Fruit fly (Drosophila melanogaster) whole organism, wandering third instar larva: ENCODE results near the gene Gr68a.

Source experiments
- CG9705 ChIP-seq: fragments of 200-800 bp; sonication (Bioruptor generic); optimal IDR thresholded peaks from 2 replicates; lab custom pipeline; 2018; ENCODE audit warnings: missing biosample characterization, mild to moderate bottlenecking, missing genetic modification characterization
- Dfd ChIP-seq: fragments of >200 bp; optimal IDR thresholded peaks from 2 replicates; lab custom pipeline; 2017; ENCODE audit warnings: missing biosample characterization, missing genetic modification characterization
- Hr78 ChIP-seq: fragments of >200 bp; optimal IDR thresholded peaks from 2 replicates; lab custom pipeline; 2017; ENCODE audit warnings: missing biosample characterization, missing genetic modification characterization
- Hr83 ChIP-seq: fragments of 200-300 bp; sonication (Bioruptor generic); optimal IDR thresholded peaks from 2 replicates; lab custom pipeline; 2016; ENCODE audit warnings: missing biosample characterization, mild to moderate bottlenecking, missing genetic modification characterization, moderate library complexity; ENCODE audit not compliant: poor library complexity, severe bottlenecking
- Mio ChIP-seq: sonication (Bioruptor generic); optimal IDR thresholded peaks from 2 replicates; lab custom pipeline; 2016; ENCODE audit warnings: missing biosample characterization, missing genetic modification characterization
- Myc ChIP-seq: fragments of >200 bp; optimal IDR thresholded peaks from 2 replicates; lab custom pipeline; 2017
- br ChIP-seq: fragments of 200-800 bp; sonication (Bioruptor generic); optimal IDR thresholded peaks from 2 replicates; lab custom pipeline; 2016; ENCODE audit warnings: missing biosample characterization, missing genetic modification characterization
- ey ChIP-seq: fragments of 200-800 bp; sonication (Bioruptor generic); optimal IDR thresholded peaks from 2 replicates; lab custom pipeline; 2016; ENCODE audit warnings: missing biosample characterization, missing genetic modification characterization
- foxo ChIP-seq, 2 experiments: fragments of 200-800 bp; sonication (Bioruptor generic); optimal IDR thresholded peaks; 2 replicates in 1 of 2; 3 replicates in 1 of 2; lab custom pipeline; 2016 to 2017; ENCODE audit warnings: missing biosample characterization in 2 of 2, missing genetic modification characterization in 2 of 2
- pan ChIP-seq: fragments of >200 bp; optimal IDR thresholded peaks from 2 replicates; lab custom pipeline; 2017
- tai ChIP-seq: sonication (Bioruptor generic); optimal IDR thresholded peaks from 2 replicates; lab custom pipeline; 2016; ENCODE audit warnings: missing biosample characterization, missing genetic modification characterization
- usp ChIP-seq: fragments of >200 bp; optimal IDR thresholded peaks from 2 replicates; lab custom pipeline; 2017; ENCODE audit warnings: missing biosample characterization, missing genetic modification characterization
- woc ChIP-seq: sonication (Bioruptor generic); optimal IDR thresholded peaks from 2 replicates; lab custom pipeline; 2016; ENCODE audit warnings: missing biosample characterization, mild to moderate bottlenecking, missing genetic modification characterization

dm6 chr3L:11711789-11712188, 39.3 kb upstream of the Gr68a start:
- TF ChIP-seq pan (no peak), CG9705 (no peak), Dfd (GFP tag; lab: Kevin White, UChicago) (no peak), Myc (lab: Kevin White, UChicago) (no peak), br (GFP tag; lab: Kevin White, UChicago) (no peak), usp (GFP tag; lab: Kevin White, UChicago) (no peak), foxo (GFP tag; optimal IDR thresholded peaks at IDR 0.05; lab: Kevin White, UChicago) (no peak), woc (GFP tag; lab: Kevin White, UChicago) (no peak), tai (GFP tag; lab: Kevin White, UChicago) (no peak), ey (no peak), Hr83 (GFP tag; lab: Kevin White, UChicago) (no peak), Mio (GFP tag; lab: Kevin White, UChicago) (no peak), Hr78 (GFP tag; lab: Kevin White, UChicago) (no peak)
